Worm (Caenorhabditis elegans) whole organism, young adult: ENCODE measurements around the gene fbxa-28.

ENCODE experiments used
- D2030.7 ChIP-seq: fragments of 200-800 bp; sonication (Bioruptor generic); IDR thresholded peaks from 2 replicates; pipeline ENCODE4 v1.3.6; 2022; ENCODE audit warnings: missing genetic modification reagents, missing genetic modification characterization, missing compliant biosample characterization
- F22D6.2 ChIP-seq: sonication (generic microtip); optimal IDR thresholded peaks from 2 replicates; lab custom pipeline; 2016; ENCODE audit warnings: mild to moderate bottlenecking, missing genetic modification characterization, missing compliant biosample characterization
- F23B12.7 ChIP-seq: sonication (generic microtip); optimal IDR thresholded peaks from 2 replicates; lab custom pipeline; 2017; ENCODE audit warnings: missing genetic modification characterization, mild to moderate bottlenecking, missing compliant biosample characterization, antibody characterized with exemption, moderate library complexity; ENCODE audit not compliant: insufficient read depth
- F37B4.10 ChIP-seq: fragments of 200-800 bp; sonication (Bioruptor generic); IDR thresholded peaks from 2 replicates; pipeline ENCODE4 v1.3.6; 2022; ENCODE audit warnings: missing genetic modification characterization, missing compliant biosample characterization
- F57A8.1 ChIP-seq: fragments of 200-800 bp; sonication (Bioruptor generic); optimal IDR thresholded peaks from 2 replicates; lab custom pipeline; 2018; ENCODE audit warnings: mild to moderate bottlenecking, missing genetic modification characterization, moderate library complexity, missing compliant biosample characterization
- Y53F4B.3 ChIP-seq: fragments of 200-800 bp; sonication (Bioruptor generic); IDR thresholded peaks from 2 replicates; pipeline ENCODE4 v1.3.6; 2022; ENCODE audit warnings: missing genetic modification reagents, missing genetic modification characterization, missing compliant biosample characterization
- Y53G8AR.9 ChIP-seq: fragments of 200-800 bp; sonication (Bioruptor generic); conservative IDR thresholded peaks from 2 replicates; pipeline ENCODE4 v1.3.6; 2022; ENCODE audit warnings: missing genetic modification reagents, missing genetic modification characterization, missing compliant biosample characterization
- ZK185.1 ChIP-seq: sonication (generic microtip); optimal IDR thresholded peaks from 2 replicates; lab custom pipeline; 2016; ENCODE audit warnings: mild to moderate bottlenecking, missing genetic modification characterization, missing compliant biosample characterization; ENCODE audit not compliant: poor library complexity, severe bottlenecking
- ama-1 ChIP-seq, 3 experiments: fragments of 150-350 bp in 1 of 3; sonication (generic microtip) in 2 of 3; optimal IDR thresholded peaks; 2 replicates each; lab custom pipeline; 2014 to 2018; ENCODE audit warnings: missing biosample characterization in 2 of 3, missing genetic modification characterization in 2 of 3, missing genetic modification reagents in 2 of 3
- aptf-2 ChIP-seq: fragments of 200-800 bp; sonication (Bioruptor generic); conservative IDR thresholded peaks from 2 replicates; pipeline ENCODE4 v1.3.6; 2022; ENCODE audit warnings: missing genetic modification reagents, missing genetic modification characterization, missing compliant biosample characterization
- aptf-3 ChIP-seq: fragments of 200-800 bp; sonication (Bioruptor generic); IDR thresholded peaks from 2 replicates; pipeline ENCODE4 v1.3.6; 2022; ENCODE audit warnings: missing genetic modification characterization, missing compliant biosample characterization
- atf-7 ChIP-seq: sonication (generic microtip); optimal IDR thresholded peaks from 2 replicates; lab custom pipeline; 2017; ENCODE audit warnings: mild to moderate bottlenecking, missing genetic modification characterization, missing compliant biosample characterization
- attf-5 ChIP-seq: fragments of 200-800 bp; sonication (Bioruptor generic); optimal IDR thresholded peaks from 2 replicates; lab custom pipeline; 2018; ENCODE audit warnings: mild to moderate bottlenecking, missing genetic modification characterization, missing compliant biosample characterization
- cebp-1 ChIP-seq, 2 experiments: fragments of 200-800 bp in 1 of 2; sonication (Bioruptor generic) in 1 of 2; sonication (generic microtip) in 1 of 2; IDR thresholded peaks in 1 of 2; optimal IDR thresholded peaks in 1 of 2; 2 replicates each; pipeline versions ENCODE4 v1.3.6 to Lab custom; 2017 to 2022; ENCODE audit warnings: missing compliant biosample characterization in 2 of 2, missing genetic modification characterization in 2 of 2, mild to moderate bottlenecking in 1 of 2, missing genetic modification reagents in 1 of 2, moderate library complexity in 1 of 2
- ceh-58 ChIP-seq: fragments of 200-800 bp; sonication (Bioruptor generic); IDR thresholded peaks from 2 replicates; pipeline ENCODE4 v1.3.6; 2022; ENCODE audit warnings: missing genetic modification characterization, missing compliant biosample characterization
- dpl-1 ChIP-seq: fragments of 150-350 bp; optimal IDR thresholded peaks from 2 replicates; lab custom pipeline; 2014; ENCODE audit warnings: missing biosample characterization, missing genetic modification reagents, missing genetic modification characterization
- egrh-3 ChIP-seq: fragments of 200-800 bp; sonication (Bioruptor generic); IDR thresholded peaks from 2 replicates; pipeline ENCODE4 v1.3.6; 2022; ENCODE audit warnings: missing genetic modification reagents, missing genetic modification characterization, missing compliant biosample characterization
- let-526 ChIP-seq: fragments of 200-800 bp; sonication (Bioruptor generic); IDR thresholded peaks from 2 replicates; pipeline ENCODE4 v1.3.6; 2022; ENCODE audit warnings: missing genetic modification reagents, missing genetic modification characterization, missing compliant biosample characterization
- lir-1 ChIP-seq: fragments of 200-800 bp; sonication (Bioruptor generic); conservative IDR thresholded peaks from 2 replicates; pipeline ENCODE4 v1.3.6; 2022; ENCODE audit warnings: missing genetic modification reagents, missing genetic modification characterization, missing compliant biosample characterization
- lsy-27 ChIP-seq: sonication (generic microtip); optimal IDR thresholded peaks from 2 replicates; lab custom pipeline; 2017; ENCODE audit warnings: missing genetic modification characterization, mild to moderate bottlenecking, missing compliant biosample characterization, antibody characterized with exemption, missing genotype, borderline replicate concordance; ENCODE audit not compliant: insufficient read depth
- madf-10 ChIP-seq: sonication (generic microtip); optimal IDR thresholded peaks from 2 replicates; lab custom pipeline; 2016; ENCODE audit warnings: mild to moderate bottlenecking, missing genetic modification characterization, missing compliant biosample characterization
- mxl-1 ChIP-seq: sonication (generic microtip); optimal IDR thresholded peaks from 2 replicates; lab custom pipeline; 2016; ENCODE audit warnings: missing genetic modification characterization, missing compliant biosample characterization
- nhr-80 ChIP-seq: sonication (generic microtip); optimal IDR thresholded peaks from 2 replicates; lab custom pipeline; 2016; ENCODE audit warnings: missing genetic modification characterization, missing compliant biosample characterization
- pbrm-1 ChIP-seq: fragments of 200-800 bp; sonication (Bioruptor generic); IDR thresholded peaks from 2 replicates; pipeline ENCODE4 v1.3.6; 2022; ENCODE audit warnings: missing genetic modification reagents, missing genetic modification characterization, missing compliant biosample characterization
- rec-8 ChIP-seq, 2 experiments: sonication (generic microtip); optimal IDR thresholded peaks; 2 replicates each; lab custom pipeline; 2016; ENCODE audit warnings: mild to moderate bottlenecking in 2 of 2, missing genetic modification characterization in 2 of 2, missing genetic modification reagents in 2 of 2, missing genotype in 2 of 2, missing biosample characterization in 1 of 2, missing compliant biosample characterization in 1 of 2, moderate library complexity in 1 of 2
- sea-2 ChIP-seq: fragments of 200-800 bp; sonication (Bioruptor generic); IDR thresholded peaks from 2 replicates; pipeline ENCODE4 v1.3.6; 2022; ENCODE audit warnings: missing genetic modification characterization, missing compliant biosample characterization
- tbp1 ChIP-seq: fragments of 200-800 bp; sonication (Bioruptor generic); optimal IDR thresholded peaks from 2 replicates; lab custom pipeline; 2018; ENCODE audit warnings: mild to moderate bottlenecking, missing genetic modification characterization, missing compliant biosample characterization
- tbx-9 ChIP-seq: sonication (generic microtip); optimal IDR thresholded peaks from 2 replicates; lab custom pipeline; 2016; ENCODE audit warnings: borderline replicate concordance, missing genetic modification characterization, inconsistent platforms, missing compliant biosample characterization
- tlf-1 ChIP-seq: fragments of 200-800 bp; sonication (Bioruptor generic); optimal IDR thresholded peaks from 2 replicates; lab custom pipeline; 2018; ENCODE audit warnings: mild to moderate bottlenecking, missing genetic modification characterization, missing compliant biosample characterization
- unc-130 ChIP-seq: sonication (generic microtip); optimal IDR thresholded peaks from 2 replicates; lab custom pipeline; 2016; ENCODE audit warnings: missing genetic modification reagents, missing genetic modification characterization, missing compliant biosample characterization
- unc-62 ChIP-seq: fragments of 150-350 bp; optimal IDR thresholded peaks from 2 replicates; lab custom pipeline; 2014; ENCODE audit warnings: missing biosample characterization, missing genetic modification reagents, missing genetic modification characterization
- ztf-25 ChIP-seq: fragments of 200-800 bp; sonication (Bioruptor generic); IDR thresholded peaks from 2 replicates; pipeline ENCODE4 v1.3.6; 2022; ENCODE audit warnings: missing genetic modification reagents, missing genetic modification characterization, missing compliant biosample characterization
- ztf-26 ChIP-seq: sonication (generic microtip); optimal IDR thresholded peaks from 2 replicates; lab custom pipeline; 2017; ENCODE audit warnings: missing genetic modification characterization, missing compliant biosample characterization
- ztf-6 ChIP-seq: fragments of 200-800 bp; sonication (Bioruptor generic); IDR thresholded peaks from 2 replicates; pipeline ENCODE4 v1.3.6; 2022; ENCODE audit warnings: missing genetic modification reagents, missing genetic modification characterization, missing compliant biosample characterization

The fbxa-28 gene

ce11 chrIII:1326490-1326889 lies 28.8 kb downstream of the fbxa-28 start, which contains the start of gene Y82E9BL.18:
Gene Y82E9BL.18, plus strand, starts transcription at chrIII:1326790.
- no peak for TF ChIP-seq attf-5
- TF ChIP-seq F37B4.10, result no peak
- no peak for TF ChIP-seq ZK185.1 (tag; lab: Kevin White, UChicago)
- no peak for TF ChIP-seq ztf-26
- no peak for TF ChIP-seq lsy-27 (tag; lab: Kevin White, UChicago)
- TF ChIP-seq, all 124 proteins: peak for 0

- TF ChIP-seq pbrm-1 (GFP tag; lab: Robert Waterston, UW), result 0 out of 2 replicates have a peak, but pooled peaks have one; percentile 8
- TF ChIP-seq tlf-1 (GFP tag; lab: Kevin White, UChicago), result no peak
- TF ChIP-seq nhr-80, result peak; percentile 59
Measured at ce11 chrIII:1331894-1332293, 34.2 kb downstream of the fbxa-28 start, which contains the start of gene Y82E9BL.19. Gene Y82E9BL.19, plus strand, starts transcription at chrIII:1332016.

DNA sequence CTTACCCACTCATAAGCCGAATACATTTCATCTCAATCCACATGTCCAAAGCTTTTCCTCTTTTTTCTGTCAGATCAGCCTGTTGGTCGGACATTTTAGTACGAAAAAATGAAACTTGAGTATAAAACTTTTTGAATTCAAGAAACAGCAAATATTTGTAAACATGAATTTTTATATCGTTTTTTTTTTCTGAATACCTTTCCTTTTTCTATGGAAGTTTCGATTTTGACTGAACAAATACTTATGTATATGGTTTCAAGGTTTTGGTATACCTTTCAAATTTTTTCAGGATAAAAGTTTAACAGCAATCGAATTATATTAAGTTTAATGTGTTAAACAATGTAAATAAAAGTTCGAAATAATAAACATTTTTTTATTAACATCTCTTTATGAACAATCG lies 42.5 kb downstream of the fbxa-28 start, which contains the start of gene fbxa-5:
Gene fbxa-5 (minus strand): TSS at position 101 of the 400 bp plus-strand sequence.
- TF ChIP-seq Y53F4B.3 (GFP tag; lab: Robert Waterston, UW), result no peak
- no peak for TF ChIP-seq atf-7 (tag; lab: Kevin White, UChicago)
- TF ChIP-seq lir-1 (GFP tag; lab: Robert Waterston, UW), result no peak
- TF ChIP-seq, all 124 proteins: peak for 0

- TF ChIP-seq egrh-3 (GFP tag; lab: Robert Waterston, UW), result no peak
- TF ChIP-seq nhr-80, result peak; percentile 55
- TF ChIP-seq mxl-1 (tag; lab: Kevin White, UChicago), result no peak
- no peak for TF ChIP-seq ama-1 (optimal IDR thresholded peaks at IDR 0.05; lab: Kevin White, UChicago)
- TF ChIP-seq ama-1 (GFP tag; optimal IDR thresholded peaks at IDR 0.05; lab: Kevin White, UChicago), result no peak
- no peak for TF ChIP-seq let-526 (GFP tag; lab: Robert Waterston, UW)
- no peak for TF ChIP-seq D2030.7
- no peak for TF ChIP-seq Y53G8AR.9 (GFP tag; lab: Robert Waterston, UW)
- TF ChIP-seq unc-62 (GFP tag; lab: Kevin White, UChicago), result peak; percentile 0
- TF ChIP-seq unc-130 (GFP tag; lab: Kevin White, UChicago), result no peak
- TF ChIP-seq ceh-58 (GFP tag; lab: Robert Waterston, UW), result no peak
- no peak for TF ChIP-seq aptf-2
- no peak for TF ChIP-seq tbx-9 (tag; lab: Kevin White, UChicago)
- no peak for TF ChIP-seq madf-10
- no peak for TF ChIP-seq sea-2 (GFP tag; lab: Robert Waterston, UW)
- no peak for TF ChIP-seq dpl-1 (GFP tag; lab: Kevin White, UChicago)
- no peak for TF ChIP-seq F57A8.1 (GFP tag; lab: Kevin White, UChicago)
- no peak for TF ChIP-seq F23B12.7 (tag; lab: Kevin White, UChicago)
- TF ChIP-seq F22D6.2 (tag; lab: Kevin White, UChicago), result no peak
- TF ChIP-seq atf-7 (tag; lab: Kevin White, UChicago), result no peak
- TF ChIP-seq cebp-1 (GFP tag; IDR thresholded peaks at IDR 0.05; lab: Robert Waterston, UW), result peak; percentile 55; the same call in 1 of the 2 replicates
- peak; percentile 70 for TF ChIP-seq cebp-1 (tag; optimal IDR thresholded peaks at IDR 0.05; lab: Kevin White, UChicago)
- no peak for TF ChIP-seq rec-8 (tag; optimal IDR thresholded peaks at IDR 0.05; lab: Kevin White, UChicago)
- no peak for TF ChIP-seq aptf-3 (GFP tag; lab: Robert Waterston, UW)
- no peak for TF ChIP-seq tbp1 (GFP tag; lab: Kevin White, UChicago)
- no peak for TF ChIP-seq ztf-25 (GFP tag; lab: Robert Waterston, UW)
- TF ChIP-seq ztf-6 (GFP tag; lab: Robert Waterston, UW), result no peak
Measured at ce11 chrIII:1342488-1342887, 44.8 kb downstream of the fbxa-28 start, which contains the start of gene fbxa-26. Gene fbxa-26, minus strand, starts transcription at chrIII:1342522.
